Worm (Caenorhabditis elegans) whole organism, young adult: ENCODE measurements around the gene kvs-3.

Experiments used
- B0019.2 ChIP-seq: fragments of 200-800 bp; sonication (Bioruptor generic); conservative IDR thresholded peaks from 2 replicates; pipeline ENCODE4 v1.3.6; 2022; ENCODE audit warnings: missing genetic modification reagents, missing genetic modification characterization, missing compliant biosample characterization
- B0035.1 ChIP-seq: sonication (generic microtip); optimal IDR thresholded peaks from 2 replicates; lab custom pipeline; 2016; ENCODE audit warnings: missing genetic modification characterization, mild to moderate bottlenecking, missing compliant biosample characterization, missing genotype, missing genetic modification reagents
- B0336.3 ChIP-seq: fragments of 200-800 bp; sonication (Bioruptor generic); IDR thresholded peaks from 2 replicates; pipeline ENCODE4 v1.3.6; 2022; ENCODE audit warnings: missing genetic modification characterization, missing compliant biosample characterization
- F10E7.11 ChIP-seq: sonication (generic microtip); optimal IDR thresholded peaks from 2 replicates; lab custom pipeline; 2017; ENCODE audit warnings: mild to moderate bottlenecking, missing genetic modification characterization, moderate library complexity, missing compliant biosample characterization
- F33H1.4 ChIP-seq: fragments of 200-800 bp; sonication (Bioruptor generic); IDR thresholded peaks from 2 replicates; pipeline ENCODE4 v1.3.6; 2022; ENCODE audit warnings: missing genetic modification reagents, missing genetic modification characterization, missing compliant biosample characterization
- F37B4.10 ChIP-seq: fragments of 200-800 bp; sonication (Bioruptor generic); IDR thresholded peaks from 2 replicates; pipeline ENCODE4 v1.3.6; 2022; ENCODE audit warnings: missing genetic modification characterization, missing compliant biosample characterization
- F49E8.2 ChIP-seq: sonication (generic microtip); optimal IDR thresholded peaks from 3 replicates; lab custom pipeline; 2017; ENCODE audit warnings: missing genetic modification characterization, mild to moderate bottlenecking, missing compliant biosample characterization, antibody characterized with exemption, moderate library complexity; ENCODE audit not compliant: insufficient read depth
- F52B5.7 ChIP-seq: sonication (generic microtip); optimal IDR thresholded peaks from 2 replicates; lab custom pipeline; 2016; ENCODE audit warnings: mild to moderate bottlenecking, missing genetic modification characterization, missing compliant biosample characterization
- K11D2.4 ChIP-seq: fragments of 200-800 bp; sonication (Bioruptor generic); IDR thresholded peaks from 2 replicates; pipeline ENCODE4 v1.3.6; 2022; ENCODE audit warnings: missing genetic modification reagents, missing genetic modification characterization, missing compliant biosample characterization
- T26A5.8 ChIP-seq: sonication (generic microtip); optimal IDR thresholded peaks from 2 replicates; lab custom pipeline; 2016; ENCODE audit warnings: missing genetic modification characterization, missing compliant biosample characterization
- Y53G8AR.9 ChIP-seq: fragments of 200-800 bp; sonication (Bioruptor generic); conservative IDR thresholded peaks from 2 replicates; pipeline ENCODE4 v1.3.6; 2022; ENCODE audit warnings: missing genetic modification reagents, missing genetic modification characterization, missing compliant biosample characterization
- Y79H2A.3 ChIP-seq: fragments of 200-800 bp; sonication (Bioruptor generic); conservative IDR thresholded peaks from 2 replicates; pipeline ENCODE4 v1.3.6; 2022; ENCODE audit warnings: missing genetic modification reagents, missing genetic modification characterization, missing compliant biosample characterization
- Y95B8A.8 ChIP-seq: fragments of 200-800 bp; sonication (Bioruptor generic); IDR thresholded peaks from 2 replicates; pipeline ENCODE4 v1.3.6; 2022; ENCODE audit warnings: missing genetic modification reagents, missing genetic modification characterization, missing compliant biosample characterization
- akir-1 ChIP-seq: fragments of 200-800 bp; sonication (Bioruptor generic); optimal IDR thresholded peaks from 2 replicates; lab custom pipeline; 2018; ENCODE audit warnings: mild to moderate bottlenecking, missing genetic modification characterization, moderate library complexity, missing compliant biosample characterization
- ama-1 ChIP-seq, 3 experiments: fragments of 150-350 bp in 1 of 3; sonication (generic microtip) in 2 of 3; optimal IDR thresholded peaks; 2 replicates each; lab custom pipeline; 2014 to 2018; ENCODE audit warnings: missing biosample characterization in 2 of 3, missing genetic modification characterization in 2 of 3, missing genetic modification reagents in 2 of 3
- aptf-2 ChIP-seq: fragments of 200-800 bp; sonication (Bioruptor generic); conservative IDR thresholded peaks from 2 replicates; pipeline ENCODE4 v1.3.6; 2022; ENCODE audit warnings: missing genetic modification reagents, missing genetic modification characterization, missing compliant biosample characterization
- aptf-3 ChIP-seq: fragments of 200-800 bp; sonication (Bioruptor generic); IDR thresholded peaks from 2 replicates; pipeline ENCODE4 v1.3.6; 2022; ENCODE audit warnings: missing genetic modification characterization, missing compliant biosample characterization
- atf-7 ChIP-seq: sonication (generic microtip); optimal IDR thresholded peaks from 2 replicates; lab custom pipeline; 2017; ENCODE audit warnings: mild to moderate bottlenecking, missing genetic modification characterization, missing compliant biosample characterization
- attf-5 ChIP-seq: fragments of 200-800 bp; sonication (Bioruptor generic); optimal IDR thresholded peaks from 2 replicates; lab custom pipeline; 2018; ENCODE audit warnings: mild to moderate bottlenecking, missing genetic modification characterization, missing compliant biosample characterization
- bed-1 ChIP-seq: fragments of 200-800 bp; sonication (Bioruptor generic); IDR thresholded peaks from 2 replicates; pipeline ENCODE4 v1.3.6; 2022; ENCODE audit warnings: missing genetic modification reagents, missing genetic modification characterization, missing compliant biosample characterization
- cebp-1 ChIP-seq, 2 experiments: fragments of 200-800 bp in 1 of 2; sonication (Bioruptor generic) in 1 of 2; sonication (generic microtip) in 1 of 2; IDR thresholded peaks in 1 of 2; optimal IDR thresholded peaks in 1 of 2; 2 replicates each; pipeline versions ENCODE4 v1.3.6 to Lab custom; 2017 to 2022; ENCODE audit warnings: missing compliant biosample characterization in 2 of 2, missing genetic modification characterization in 2 of 2, mild to moderate bottlenecking in 1 of 2, missing genetic modification reagents in 1 of 2, moderate library complexity in 1 of 2
- cebp-2 ChIP-seq: fragments of 200-800 bp; sonication (Bioruptor generic); IDR thresholded peaks from 2 replicates; pipeline ENCODE4 v1.3.6; 2022; ENCODE audit warnings: missing genetic modification characterization, missing compliant biosample characterization
- ceh-58 ChIP-seq: fragments of 200-800 bp; sonication (Bioruptor generic); IDR thresholded peaks from 2 replicates; pipeline ENCODE4 v1.3.6; 2022; ENCODE audit warnings: missing genetic modification characterization, missing compliant biosample characterization
- chd-7 ChIP-seq: sonication (generic microtip); optimal IDR thresholded peaks from 2 replicates; lab custom pipeline; 2016; ENCODE audit warnings: mild to moderate bottlenecking, missing genetic modification characterization, moderate library complexity, missing compliant biosample characterization
- egl-18 ChIP-seq: fragments of 200-800 bp; sonication (Bioruptor generic); IDR thresholded peaks from 2 replicates; pipeline ENCODE4 v1.3.6; 2022; ENCODE audit warnings: missing genetic modification reagents, missing genetic modification characterization, missing compliant biosample characterization
- egl-44 ChIP-seq: fragments of 200-800 bp; sonication (Bioruptor generic); IDR thresholded peaks from 2 replicates; pipeline ENCODE4 v1.3.6; 2022; ENCODE audit warnings: missing genetic modification reagents, missing genetic modification characterization, missing compliant biosample characterization
- egrh-3 ChIP-seq: fragments of 200-800 bp; sonication (Bioruptor generic); IDR thresholded peaks from 2 replicates; pipeline ENCODE4 v1.3.6; 2022; ENCODE audit warnings: missing genetic modification reagents, missing genetic modification characterization, missing compliant biosample characterization
- ekl-4 ChIP-seq: fragments of 200-800 bp; sonication (Bioruptor generic); IDR thresholded peaks from 2 replicates; pipeline ENCODE4 v1.3.6; 2022; ENCODE audit warnings: missing genetic modification reagents, missing genetic modification characterization, missing compliant biosample characterization
- ets-4 ChIP-seq: fragments of 200-800 bp; sonication (Bioruptor generic); optimal IDR thresholded peaks from 2 replicates; lab custom pipeline; 2018; ENCODE audit warnings: mild to moderate bottlenecking, missing genetic modification characterization, missing compliant biosample characterization
- gei-17 ChIP-seq: fragments of 200-800 bp; sonication (Bioruptor generic); optimal IDR thresholded peaks from 2 replicates; lab custom pipeline; 2018; ENCODE audit warnings: mild to moderate bottlenecking, missing genetic modification characterization, missing compliant biosample characterization
- him-1 ChIP-seq: sonication (generic microtip); optimal IDR thresholded peaks from 2 replicates; lab custom pipeline; 2016; ENCODE audit warnings: missing genotype, missing genetic modification reagents, missing genetic modification characterization, missing compliant biosample characterization
- hrde-1 ChIP-seq: sonication (generic microtip); optimal IDR thresholded peaks from 2 replicates; lab custom pipeline; 2016; ENCODE audit warnings: missing genetic modification characterization, mild to moderate bottlenecking, missing compliant biosample characterization, moderate library complexity, missing genotype, missing genetic modification reagents, borderline replicate concordance
- lin-26 ChIP-seq: fragments of 200-800 bp; sonication (Bioruptor generic); IDR thresholded peaks from 2 replicates; pipeline ENCODE4 v1.3.6; 2022; ENCODE audit warnings: missing genetic modification reagents, missing genetic modification characterization, missing compliant biosample characterization
- madf-3 ChIP-seq: fragments of 200-800 bp; sonication (Bioruptor generic); IDR thresholded peaks from 2 replicates; pipeline ENCODE4 v1.3.6; 2022; ENCODE audit warnings: missing genetic modification reagents, missing genetic modification characterization, missing compliant biosample characterization
- mxl-1 ChIP-seq: sonication (generic microtip); optimal IDR thresholded peaks from 2 replicates; lab custom pipeline; 2016; ENCODE audit warnings: missing genetic modification characterization, missing compliant biosample characterization
- nfya-2 ChIP-seq: fragments of 200-800 bp; sonication (Bioruptor generic); IDR thresholded peaks from 2 replicates; pipeline ENCODE4 v1.3.6; 2022; ENCODE audit warnings: missing genetic modification reagents, missing genetic modification characterization, missing compliant biosample characterization
- nfyb-1 ChIP-seq: fragments of 200-800 bp; sonication (Bioruptor generic); IDR thresholded peaks from 2 replicates; pipeline ENCODE4 v1.3.6; 2022; ENCODE audit warnings: missing genetic modification reagents, missing genetic modification characterization, missing compliant biosample characterization
- nhr-179 ChIP-seq: sonication (generic microtip); optimal IDR thresholded peaks from 2 replicates; lab custom pipeline; 2016; ENCODE audit warnings: mild to moderate bottlenecking, missing genetic modification characterization, missing compliant biosample characterization
- sea-2 ChIP-seq: fragments of 200-800 bp; sonication (Bioruptor generic); IDR thresholded peaks from 2 replicates; pipeline ENCODE4 v1.3.6; 2022; ENCODE audit warnings: missing genetic modification characterization, missing compliant biosample characterization
- snpc-4 ChIP-seq, 5 experiments: fragments of 150-350 bp in 1 of 5; sonication (generic microtip) in 4 of 5; optimal IDR thresholded peaks; 2 replicates each; lab custom pipeline; 2014 to 2018; ENCODE audit warnings: missing genetic modification characterization in 5 of 5, missing biosample characterization in 3 of 5, antibody characterized with exemption in 2 of 5, mild to moderate bottlenecking in 2 of 5, missing compliant biosample characterization in 2 of 5, missing genotype in 2 of 5, moderate library complexity in 2 of 5, missing genetic modification reagents in 1 of 5
- somi-1 ChIP-seq: fragments of 200-800 bp; sonication (Bioruptor generic); optimal IDR thresholded peaks from 2 replicates; lab custom pipeline; 2018; ENCODE audit warnings: mild to moderate bottlenecking, missing genetic modification characterization, missing compliant biosample characterization
- tbp1 ChIP-seq: fragments of 200-800 bp; sonication (Bioruptor generic); optimal IDR thresholded peaks from 2 replicates; lab custom pipeline; 2018; ENCODE audit warnings: mild to moderate bottlenecking, missing genetic modification characterization, missing compliant biosample characterization
- unc-62 ChIP-seq: fragments of 150-350 bp; optimal IDR thresholded peaks from 2 replicates; lab custom pipeline; 2014; ENCODE audit warnings: missing biosample characterization, missing genetic modification reagents, missing genetic modification characterization
- ztf-18 ChIP-seq: sonication (generic microtip); optimal IDR thresholded peaks from 2 replicates; lab custom pipeline; 2016; ENCODE audit warnings: missing genotype, mild to moderate bottlenecking, missing genetic modification characterization, missing compliant biosample characterization
- ztf-26 ChIP-seq: sonication (generic microtip); optimal IDR thresholded peaks from 2 replicates; lab custom pipeline; 2017; ENCODE audit warnings: missing genetic modification characterization, missing compliant biosample characterization
- ztf-6 ChIP-seq: fragments of 200-800 bp; sonication (Bioruptor generic); IDR thresholded peaks from 2 replicates; pipeline ENCODE4 v1.3.6; 2022; ENCODE audit warnings: missing genetic modification reagents, missing genetic modification characterization, missing compliant biosample characterization

Gene kvs-3

DNA sequence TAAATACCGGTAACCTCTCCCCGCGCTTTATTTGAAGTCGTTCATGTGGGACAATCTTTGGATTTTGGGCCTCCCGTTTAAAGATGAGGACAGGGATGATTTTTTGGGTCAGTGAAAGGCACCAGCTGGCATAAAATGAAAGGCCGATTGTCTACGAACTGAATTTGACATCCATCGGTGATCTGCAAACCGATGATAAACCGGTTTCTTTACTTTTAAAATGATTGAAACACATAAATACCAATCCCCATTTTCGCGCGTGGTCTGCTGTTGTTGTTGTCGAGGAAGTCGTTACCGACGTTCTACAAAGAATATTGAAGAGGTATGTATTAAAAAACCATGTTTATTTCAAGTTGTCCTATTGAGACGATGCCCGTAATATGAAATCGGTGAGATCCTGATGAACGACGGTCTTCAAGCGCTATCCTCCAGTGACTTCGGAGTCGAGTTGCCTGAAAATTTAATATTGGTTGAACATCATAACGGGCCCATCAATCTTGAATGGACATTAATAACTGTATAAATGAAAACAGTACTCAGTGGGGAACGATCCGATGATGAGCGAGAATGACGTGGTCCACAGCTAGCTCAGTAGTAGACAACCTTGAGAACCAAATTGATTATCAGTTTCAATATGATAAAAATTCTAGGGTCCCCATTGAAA lies 25.0 kb downstream of the kvs-3 start (continued):
- TF ChIP-seq F10E7.11 (tag; lab: Kevin White, UChicago) (no peak), ztf-26 (tag; lab: Kevin White, UChicago) (no peak), F49E8.2 (no peak), ets-4 (GFP tag; lab: Kevin White, UChicago) (no peak), cebp-1 (GFP tag; IDR thresholded peaks at IDR 0.05; lab: Robert Waterston, UW) (peak; percentile 49; the same call in 1 of the 2 replicates), cebp-1 (tag; optimal IDR thresholded peaks at IDR 0.05; lab: Kevin White, UChicago) (peak; percentile 7), K11D2.4 (GFP tag; lab: Robert Waterston, UW) (peak; percentile 82), nfya-2 (GFP tag; lab: Robert Waterston, UW) (no peak), somi-1 (GFP tag; lab: Kevin White, UChicago) (no peak), B0019.2 (GFP tag; lab: Robert Waterston, UW) (0 out of 2 replicates have a peak, but pooled peaks have one; percentile 11), aptf-2 (GFP tag; lab: Robert Waterston, UW) (no peak), ekl-4 (GFP tag; lab: Robert Waterston, UW) (peak; percentile 77), aptf-3 (GFP tag; lab: Robert Waterston, UW) (peak; percentile 57; the same call in 1 of the 2 replicates), cebp-2 (GFP tag; lab: Robert Waterston, UW) (peak; percentile 74; the same call in 1 of the 2 replicates), akir-1 (no peak), Y79H2A.3 (peak; percentile 91), egrh-3 (peak; percentile 31; the same call in 1 of the 2 replicates), hrde-1 (tag; lab: Kevin White, UChicago) (peak; percentile 44), sea-2 (no peak), nhr-179 (no peak), egl-44 (GFP tag; lab: Robert Waterston, UW) (peak; percentile 34; the same call in 1 of the 2 replicates), egl-18 (GFP tag; lab: Robert Waterston, UW) (0 out of 2 replicates have a peak, but pooled peaks have one; percentile 7), atf-7 (peak; percentile 47), ztf-18 (tag; lab: Kevin White, UChicago) (no peak), unc-62 (no peak), F52B5.7 (tag; lab: Kevin White, UChicago) (no peak), B0035.1 (tag; lab: Kevin White, UChicago) (no peak), madf-3 (GFP tag; lab: Robert Waterston, UW) (peak; percentile 90), ama-1 (optimal IDR thresholded peaks at IDR 0.05; lab: Kevin White, UChicago) (peak; percentile 85), ama-1 (GFP tag; optimal IDR thresholded peaks at IDR 0.05; lab: Kevin White, UChicago) (peak in 1 of 2 experiments; percentile 45), tbp1 (GFP tag; lab: Kevin White, UChicago) (no peak), snpc-4 (GFP tag; optimal IDR thresholded peaks at IDR 0.05; lab: Kevin White, UChicago) (no peak), snpc-4 (tag; optimal IDR thresholded peaks at IDR 0.05; lab: Kevin White, UChicago) (no peak), ceh-58 (peak; percentile 69; the same call in 1 of the 2 replicates), ztf-6 (GFP tag; lab: Robert Waterston, UW) (0 out of 2 replicates have a peak, but pooled peaks have one; percentile 7), gei-17 (GFP tag; lab: Kevin White, UChicago) (no peak), F37B4.10 (GFP tag; lab: Robert Waterston, UW) (0 out of 2 replicates have a peak, but pooled peaks have one; percentile 30), lin-26 (GFP tag; lab: Robert Waterston, UW) (no peak; the same call in 1 of the 2 replicates), Y95B8A.8 (GFP tag; lab: Robert Waterston, UW) (peak; percentile 82), F33H1.4 (GFP tag; lab: Robert Waterston, UW) (no peak), B0336.3 (peak; percentile 8; the same call in 1 of the 2 replicates), nfyb-1 (peak; percentile 86), mxl-1 (tag; lab: Kevin White, UChicago) (no peak), Y53G8AR.9 (peak; percentile 92), chd-7 (no peak), him-1 (tag; lab: Kevin White, UChicago) (no peak), attf-5 (GFP tag; lab: Kevin White, UChicago) (no peak), bed-1 (GFP tag; lab: Robert Waterston, UW) (0 out of 2 replicates have a peak, but pooled peaks have one; percentile 8), T26A5.8 (tag; lab: Kevin White, UChicago) (no peak)
